Fruit fly (Drosophila melanogaster): Measurements from ENCODE around the gene CG14275.
A peak's percentile ranks its signal among the peaks of the same experiment; 100 is the strongest.

CG14275 gene

DNA sequence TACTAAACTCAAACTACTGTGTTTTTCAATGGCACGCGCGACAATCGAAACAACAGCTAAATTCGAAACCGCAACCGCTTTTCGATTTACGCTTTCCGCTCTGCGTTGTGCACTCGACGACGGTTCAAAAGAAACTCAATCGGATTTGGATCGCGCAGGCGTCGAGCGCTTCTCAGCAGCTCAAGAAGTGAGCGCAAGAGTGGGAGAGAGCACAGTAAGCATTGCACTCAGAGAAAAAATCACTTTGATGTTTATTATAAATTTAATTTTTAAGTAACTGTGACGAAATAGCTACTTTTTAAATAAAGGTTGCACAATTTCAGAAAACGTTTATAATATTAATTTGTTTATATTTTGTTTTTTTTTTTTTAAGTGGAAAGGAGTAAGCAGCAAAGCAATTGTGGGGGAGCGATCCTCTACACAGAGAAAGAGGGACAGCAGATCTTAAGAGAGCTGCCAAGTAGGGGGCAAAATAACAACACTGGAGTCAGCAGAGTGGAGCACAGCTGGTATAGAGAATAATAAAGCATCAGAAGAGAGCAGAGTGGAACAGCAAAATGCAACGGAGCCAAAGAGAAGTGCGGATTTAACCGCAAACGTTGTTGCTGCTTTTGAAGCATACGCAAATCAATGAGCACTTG, 49.6 kb upstream of the CG14275 start (continued):
- TF ChIP-seq CG14965 (GFP tag; optimal IDR thresholded peaks at IDR 0.05; ENCODE audit: borderline replicate concordance) (peak; percentile 68), HHEX (GFP tag; optimal IDR thresholded peaks at IDR 0.05) (peak; percentile 96), CG12236 (GFP tag; optimal IDR thresholded peaks at IDR 0.05) (peak; percentile 85), vnd (GFP tag; IDR thresholded peaks at IDR 0.05; ENCODE audit: partially characterized antibody) (no peak), TFAM (GFP tag; optimal IDR thresholded peaks at IDR 0.05) (peak; percentile 53), danr (GFP tag; IDR thresholded peaks at IDR 0.05) (peak; percentile 98), CG7745 (tag; optimal IDR thresholded peaks at IDR 0.05) (peak; percentile 94), lab (GFP tag; optimal IDR thresholded peaks at IDR 0.05) (peak; percentile 98), CG2116 (GFP tag; optimal IDR thresholded peaks at IDR 0.05) (peak; percentile 89), Hr39 (optimal IDR thresholded peaks at IDR 0.05) (no peak), HLH4C (GFP tag; IDR thresholded peaks at IDR 0.05; ENCODE audit: partially characterized antibody) (no peak), zen2 (GFP tag; IDR thresholded peaks at IDR 0.05; ENCODE audit: partially characterized antibody) (no peak), CG11723 (GFP tag; optimal IDR thresholded peaks at IDR 0.05) (peak; percentile 96), CG9215 (GFP tag; IDR thresholded peaks at IDR 0.05) (peak; percentile 93), az2 (GFP tag; optimal IDR thresholded peaks at IDR 0.05) (peak; percentile 99), knrl (GFP tag; IDR thresholded peaks at IDR 0.05; ENCODE audit: partially characterized antibody) (peak; percentile 36; the same call in 1 of the 3 replicates), Neu2 (GFP tag; optimal IDR thresholded peaks at IDR 0.05; ENCODE audit: borderline replicate concordance) (peak; percentile 72), CG13894 (tag; optimal IDR thresholded peaks at IDR 0.05) (peak; percentile 87), gsb (GFP tag; IDR thresholded peaks at IDR 0.05) (peak; percentile 97), Hr78 (GFP tag; optimal IDR thresholded peaks at IDR 0.05) (peak in 1 of 2 experiments; percentile 86), Dfd (GFP tag; optimal IDR thresholded peaks at IDR 0.05) (no peak), CG2199 (GFP tag; IDR thresholded peaks at IDR 0.05) (peak; percentile 99), fd96Cb (tag; optimal IDR thresholded peaks at IDR 0.05) (peak; percentile 98), Ets65A (GFP tag) (peak; percentile 98), CG16813 (GFP tag; IDR thresholded peaks at IDR 0.05; ENCODE audit: partially characterized antibody) (no peak), CG31441 (GFP tag; IDR thresholded peaks at IDR 0.05) (peak; percentile 99), D19B (GFP tag; optimal IDR thresholded peaks at IDR 0.05) (peak; percentile 77), CG12659 (GFP tag; optimal IDR thresholded peaks at IDR 0.05) (peak; percentile 97), sug (tag; optimal IDR thresholded peaks at IDR 0.05) (peak; percentile 81), twi (tag; optimal IDR thresholded peaks at IDR 0.05) (peak; percentile 90), tap (tag; optimal IDR thresholded peaks at IDR 0.05) (peak; percentile 93), CG2889 (GFP tag; IDR thresholded peaks at IDR 0.05) (peak; percentile 98), usp (GFP tag; optimal IDR thresholded peaks at IDR 0.05) (no peak), CG10274 (GFP tag; optimal IDR thresholded peaks at IDR 0.05) (peak; percentile 89), dpn (GFP tag; optimal IDR thresholded peaks at IDR 0.05) (peak; percentile 93 to 97), ewg (GFP tag; optimal IDR thresholded peaks at IDR 0.05) (peak; percentile 94), Opbp (GFP tag; IDR thresholded peaks at IDR 0.05; ENCODE audit: partially characterized antibody) (0 out of 3 replicates have a peak, but pooled peaks have one; percentile 44), CG13424 (tag; optimal IDR thresholded peaks at IDR 0.05) (peak; percentile 99), ci (GFP tag; IDR thresholded peaks at IDR 0.05) (peak; percentile 99), tgo (GFP tag; IDR thresholded peaks at IDR 0.05) (peak; percentile 99), CG11696 (GFP tag; IDR thresholded peaks at IDR 0.05) (peak; percentile 96), Xbp1 (GFP tag; optimal IDR thresholded peaks at IDR 0.05) (peak; percentile 98), inv (GFP tag; IDR thresholded peaks at IDR 0.05; ENCODE audit: partially characterized antibody) (no peak), tin (GFP tag; optimal IDR thresholded peaks at IDR 0.05) (peak; percentile 99), HmgZ (tag; optimal IDR thresholded peaks at IDR 0.05) (peak; percentile 95), sens (GFP tag) (peak; percentile 99), CG4730 (GFP tag; IDR thresholded peaks at IDR 0.05) (peak; percentile 98), NC2α (GFP tag; optimal IDR thresholded peaks at IDR 0.05) (peak; percentile 90), CG14050 (GFP tag; IDR thresholded peaks at IDR 0.05) (peak; percentile 98), br (optimal IDR thresholded peaks at IDR 0.05) (no peak)

Measured in whole organism, embryonic.